Worm (Caenorhabditis elegans): Measurements from ENCODE around the gene F13B12.7.

- peak; percentile 21 for TF ChIP-seq F16B12.6 (tag; optimal IDR thresholded peaks at IDR 0.05)
- TF ChIP-seq nhr-11 (tag; optimal IDR thresholded peaks at IDR 0.05): no peak
These were observed 40.1 kb downstream of the F13B12.7 start, which contains the start of the genes F01D4.5 and ced-5 for ce11 chrIV:10483607-10484117.

Measured in whole organism, L1 larva.